Worm (Caenorhabditis elegans): Measurements from ENCODE around the gene C07D10.6.

C07D10.6 gene

DNA sequence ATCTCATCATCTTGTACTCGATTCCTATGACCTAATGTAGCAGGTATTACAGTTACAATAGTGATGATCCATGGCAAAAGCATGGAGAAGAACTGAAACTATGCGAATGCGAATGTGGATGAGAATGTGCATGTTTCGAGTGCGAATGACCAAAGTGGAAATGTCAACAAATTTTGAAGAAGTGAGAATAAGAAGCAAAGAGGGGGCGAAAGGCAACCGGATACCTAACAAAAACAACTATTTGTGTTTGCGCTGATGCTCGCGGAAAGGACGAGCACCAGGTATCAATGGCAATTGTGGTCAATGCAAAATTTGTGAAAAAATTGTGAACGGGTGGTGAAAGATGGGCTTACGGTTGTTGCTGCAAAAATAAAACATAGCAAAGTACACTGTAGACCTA lies 23.5 kb downstream of the C07D10.6 start, which contains the start of gene nas-7:
TSS of gene nas-7 (minus strand) at position 101 of the 400 bp plus-strand sequence.
- TF ChIP-seq aly-1 (tag; optimal IDR thresholded peaks at IDR 0.05): no peak
- no peak for TF ChIP-seq ceh-36 (tag; optimal IDR thresholded peaks at IDR 0.05)
- TF ChIP-seq flt-1 (GFP tag; IDR thresholded peaks at IDR 0.05): no peak
- no peak for TF ChIP-seq sea-1 (GFP tag; conservative IDR thresholded peaks at IDR 0.05)
- no peak for TF ChIP-seq scrt-1 (GFP tag; IDR thresholded peaks at IDR 0.05)
- no peak for TF ChIP-seq ama-1 (optimal IDR thresholded peaks at IDR 0.05)
- no peak for TF ChIP-seq pes-1 (GFP tag; IDR thresholded peaks at IDR 0.05)
- no peak for TF ChIP-seq tbx-11 (GFP tag; IDR thresholded peaks at IDR 0.05)
- no peak for TF ChIP-seq ets-7 (tag; optimal IDR thresholded peaks at IDR 0.05)
- TF ChIP-seq tbx-37 (GFP tag; conservative IDR thresholded peaks at IDR 0.05): no peak
- TF ChIP-seq B0310.2 (tag; optimal IDR thresholded peaks at IDR 0.05): no peak

DNA sequence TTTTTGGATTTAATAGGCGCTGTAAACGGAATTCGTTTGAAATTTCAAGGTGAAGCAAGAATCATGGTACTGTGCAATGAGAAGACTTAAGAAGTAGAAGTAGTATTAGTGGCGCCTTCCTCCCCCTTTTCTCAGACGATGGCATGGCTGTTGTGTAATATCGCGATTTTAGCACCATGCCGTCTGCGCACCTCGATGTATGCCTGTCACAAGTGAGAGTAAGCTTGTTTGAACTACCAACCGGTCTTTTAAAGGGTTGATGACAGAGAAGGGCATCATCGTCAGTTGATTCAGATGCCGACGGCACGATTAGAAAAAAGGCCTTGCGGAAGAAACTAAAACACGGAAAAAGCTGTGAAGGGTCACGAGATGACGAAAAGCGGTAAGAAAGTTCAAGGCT lies 24.9 kb downstream of the C07D10.6 start:
- TF ChIP-seq ceh-13 (GFP tag; optimal IDR thresholded peaks at IDR 0.05) (no peak), ama-1 (optimal IDR thresholded peaks at IDR 0.05) (no peak), tbx-37 (GFP tag; conservative IDR thresholded peaks at IDR 0.05) (no peak), flt-1 (GFP tag; IDR thresholded peaks at IDR 0.05) (no peak), B0310.2 (tag; optimal IDR thresholded peaks at IDR 0.05) (no peak), ceh-36 (tag; optimal IDR thresholded peaks at IDR 0.05) (no peak), hmbx-1 (tag; optimal IDR thresholded peaks at IDR 0.05) (no peak), scrt-1 (GFP tag; IDR thresholded peaks at IDR 0.05) (no peak), hmg-4 (GFP tag; optimal IDR thresholded peaks at IDR 0.05) (no peak), ets-7 (tag; optimal IDR thresholded peaks at IDR 0.05) (no peak), pes-1 (GFP tag; IDR thresholded peaks at IDR 0.05) (no peak), sea-1 (GFP tag; conservative IDR thresholded peaks at IDR 0.05) (no peak), aly-1 (tag; optimal IDR thresholded peaks at IDR 0.05) (no peak), hnd-1 (tag; optimal IDR thresholded peaks at IDR 0.05) (no peak), tra-4 (tag; optimal IDR thresholded peaks at IDR 0.05) (no peak), F13C5.2 (tag; optimal IDR thresholded peaks at IDR 0.05) (no peak)

DNA sequence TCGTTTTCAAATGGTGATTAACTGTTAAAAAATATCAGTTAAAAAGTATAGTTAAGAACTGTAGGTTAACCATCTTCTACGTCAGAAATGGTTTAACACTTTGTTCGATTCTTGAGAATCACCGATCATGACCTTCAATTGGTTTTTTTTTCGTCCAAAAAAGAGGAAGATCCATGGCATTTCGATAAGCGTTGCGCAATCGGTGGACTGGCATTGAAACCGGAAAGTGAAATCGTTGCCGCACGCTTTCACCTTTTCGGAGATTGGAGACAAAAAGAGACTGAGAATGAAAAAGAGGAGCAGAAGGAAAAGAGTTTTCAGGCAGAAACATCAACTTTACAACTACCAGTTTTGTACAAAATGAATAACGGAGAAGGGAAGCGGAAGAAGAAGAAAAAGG lies 26.1 kb downstream of the C07D10.6 start:
- TF ChIP-seq hmbx-1 (tag; optimal IDR thresholded peaks at IDR 0.05): no peak
- TF ChIP-seq F13C5.2 (tag; optimal IDR thresholded peaks at IDR 0.05): no peak
- no peak for TF ChIP-seq ama-1 (optimal IDR thresholded peaks at IDR 0.05)

DNA sequence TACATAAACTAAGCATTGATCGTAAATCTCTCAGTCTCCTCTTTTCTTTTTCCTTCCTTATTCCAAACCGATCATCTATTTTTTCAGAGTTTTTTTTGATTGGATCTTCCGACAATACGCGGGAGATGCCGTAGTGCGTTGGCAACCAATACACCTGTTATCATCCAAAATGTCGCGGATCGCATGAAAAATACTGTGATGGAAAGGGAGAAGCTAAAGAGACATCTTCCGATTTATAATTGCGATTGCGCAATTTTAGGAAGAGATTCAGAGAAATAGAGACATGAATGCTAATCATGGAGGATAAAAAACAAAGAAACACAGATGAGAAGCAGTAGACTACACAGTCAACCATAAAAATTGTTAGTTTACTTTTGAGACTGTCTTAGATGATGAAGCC lies 27.3 kb downstream of the C07D10.6 start:
- TF ChIP-seq scrt-1 (GFP tag; IDR thresholded peaks at IDR 0.05) (no peak), ceh-13 (GFP tag; optimal IDR thresholded peaks at IDR 0.05) (no peak), aly-1 (tag; optimal IDR thresholded peaks at IDR 0.05) (no peak), tbx-37 (GFP tag; conservative IDR thresholded peaks at IDR 0.05) (no peak), F13C5.2 (tag; optimal IDR thresholded peaks at IDR 0.05) (no peak), ceh-36 (tag; optimal IDR thresholded peaks at IDR 0.05) (no peak), flt-1 (GFP tag; IDR thresholded peaks at IDR 0.05) (no peak), tra-4 (tag; optimal IDR thresholded peaks at IDR 0.05) (no peak)

DNA sequence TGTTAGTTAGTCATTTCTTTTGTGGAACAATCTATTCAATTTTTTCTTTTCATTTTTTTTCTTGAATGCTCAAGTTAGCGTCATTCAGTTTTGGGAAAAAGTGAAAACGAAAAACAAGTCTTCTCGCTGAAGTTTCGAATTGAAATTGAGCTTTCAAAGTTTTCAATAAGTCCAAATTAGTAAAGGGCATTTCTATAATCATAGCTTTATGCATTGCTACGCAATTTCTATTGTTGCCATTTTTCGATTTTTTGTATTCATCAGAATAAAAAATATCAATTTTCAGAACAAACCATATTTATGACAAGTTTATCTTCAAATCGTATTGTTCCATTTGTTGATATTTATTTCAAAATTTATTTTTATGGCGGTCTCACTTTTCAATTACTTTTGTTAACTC lies 29.1 kb downstream of the C07D10.6 start, which contains the start of gene srd-55:
TSS of gene srd-55 (plus strand) at position 301 of the 400 bp plus-strand sequence.
- TF ChIP-seq flt-1 (GFP tag; IDR thresholded peaks at IDR 0.05) (no peak), aly-1 (tag; optimal IDR thresholded peaks at IDR 0.05) (no peak), B0310.2 (tag; optimal IDR thresholded peaks at IDR 0.05) (no peak), sea-1 (GFP tag; conservative IDR thresholded peaks at IDR 0.05) (no peak), hmg-4 (GFP tag; optimal IDR thresholded peaks at IDR 0.05) (no peak), F13C5.2 (tag; optimal IDR thresholded peaks at IDR 0.05) (no peak), tbx-11 (GFP tag; IDR thresholded peaks at IDR 0.05) (no peak), ama-1 (optimal IDR thresholded peaks at IDR 0.05) (no peak), tbx-37 (GFP tag; conservative IDR thresholded peaks at IDR 0.05) (no peak), ets-7 (tag; optimal IDR thresholded peaks at IDR 0.05) (no peak), hmbx-1 (tag; optimal IDR thresholded peaks at IDR 0.05) (no peak), scrt-1 (GFP tag; IDR thresholded peaks at IDR 0.05) (no peak), tra-4 (tag; optimal IDR thresholded peaks at IDR 0.05) (no peak)

DNA sequence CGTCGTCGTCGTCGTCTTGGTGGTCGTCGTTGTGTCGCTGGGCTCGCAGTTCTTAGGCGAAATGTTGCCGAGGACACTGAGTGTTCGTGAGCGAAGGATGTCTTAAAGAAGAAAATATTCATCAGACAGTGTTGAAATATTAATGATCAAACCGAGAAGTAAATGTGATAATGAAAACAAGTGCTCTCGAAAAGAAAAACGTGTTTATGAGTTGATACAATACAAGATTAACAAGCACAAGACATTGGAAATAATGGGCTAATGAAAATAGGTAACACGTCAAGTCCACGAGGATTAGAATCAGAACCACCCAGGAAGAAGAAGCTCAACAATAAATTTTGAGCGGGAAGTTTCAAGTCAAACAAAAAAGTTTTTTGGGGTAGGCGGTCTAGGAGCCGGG lies 32.8 kb downstream of the C07D10.6 start, which contains the start of gene K02A2.5:
TSS of gene K02A2.5 (minus strand) at position 101 of the 400 bp plus-strand sequence.
- TF ChIP-seq flt-1 (GFP tag; IDR thresholded peaks at IDR 0.05) (no peak), ceh-13 (GFP tag; optimal IDR thresholded peaks at IDR 0.05) (no peak)

DNA sequence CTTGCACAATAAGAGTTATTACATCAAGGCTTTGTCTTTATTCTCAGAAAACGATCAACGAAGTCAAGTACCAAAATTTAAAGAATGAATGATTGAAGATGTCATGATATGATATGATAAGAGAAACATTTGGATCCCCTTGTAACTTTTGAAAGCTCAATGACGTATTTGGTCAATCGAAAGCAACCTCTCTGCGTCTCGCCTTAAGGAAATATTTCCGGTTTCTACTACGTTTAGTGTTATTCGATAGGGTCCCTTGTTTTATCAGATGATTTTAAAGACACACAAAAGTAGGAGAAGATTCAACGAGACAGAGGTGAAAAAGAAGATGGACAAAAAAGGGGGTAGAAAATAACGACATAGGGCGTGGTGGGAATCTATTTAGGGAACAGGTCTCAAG lies 34.2 kb downstream of the C07D10.6 start:
- TF ChIP-seq aly-1 (tag; optimal IDR thresholded peaks at IDR 0.05): no peak
- TF ChIP-seq scrt-1 (GFP tag; IDR thresholded peaks at IDR 0.05): no peak
- no peak for TF ChIP-seq F13C5.2 (tag; optimal IDR thresholded peaks at IDR 0.05)
- no peak for TF ChIP-seq tbx-11 (GFP tag; IDR thresholded peaks at IDR 0.05)
- no peak for TF ChIP-seq ceh-36 (tag; optimal IDR thresholded peaks at IDR 0.05)
- TF ChIP-seq pes-1 (GFP tag; IDR thresholded peaks at IDR 0.05): no peak
- no peak for TF ChIP-seq B0310.2 (tag; optimal IDR thresholded peaks at IDR 0.05)
- no peak for TF ChIP-seq ets-7 (tag; optimal IDR thresholded peaks at IDR 0.05)
- no peak for TF ChIP-seq ceh-13 (GFP tag; optimal IDR thresholded peaks at IDR 0.05)
- no peak for TF ChIP-seq flt-1 (GFP tag; IDR thresholded peaks at IDR 0.05)
- TF ChIP-seq hnd-1 (tag; optimal IDR thresholded peaks at IDR 0.05): no peak
- no peak for TF ChIP-seq hmbx-1 (tag; optimal IDR thresholded peaks at IDR 0.05)
- no peak for TF ChIP-seq ama-1 (optimal IDR thresholded peaks at IDR 0.05)
- TF ChIP-seq tbx-37 (GFP tag; conservative IDR thresholded peaks at IDR 0.05): no peak
- no peak for TF ChIP-seq hmg-4 (GFP tag; optimal IDR thresholded peaks at IDR 0.05)
- no peak for TF ChIP-seq sea-1 (GFP tag; conservative IDR thresholded peaks at IDR 0.05)

DNA sequence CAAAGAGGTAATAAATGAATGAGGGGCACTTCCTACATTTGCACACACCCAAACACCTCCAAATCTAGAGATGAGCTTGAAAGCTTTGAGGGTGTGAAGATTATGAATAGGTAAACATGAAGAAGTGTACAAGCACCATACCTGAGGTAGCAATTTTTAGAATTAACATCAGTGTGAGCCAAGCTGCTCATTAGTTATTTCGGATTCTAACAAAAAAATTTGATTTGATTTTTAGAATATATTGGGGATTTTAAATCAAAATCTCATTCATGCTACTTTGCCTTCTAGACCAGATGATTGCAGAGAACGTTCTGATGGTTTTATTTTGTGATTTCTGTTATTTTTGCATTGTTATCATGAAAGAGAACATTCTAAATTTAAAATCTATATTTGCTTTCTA lies 34.6 kb downstream of the C07D10.6 start:
- TF ChIP-seq pes-1 (GFP tag; IDR thresholded peaks at IDR 0.05): no peak
- TF ChIP-seq scrt-1 (GFP tag; IDR thresholded peaks at IDR 0.05): no peak
- no peak for TF ChIP-seq hmbx-1 (tag; optimal IDR thresholded peaks at IDR 0.05)
- no peak for TF ChIP-seq B0310.2 (tag; optimal IDR thresholded peaks at IDR 0.05)
- no peak for TF ChIP-seq tbx-11 (GFP tag; IDR thresholded peaks at IDR 0.05)
- no peak for TF ChIP-seq sea-1 (GFP tag; conservative IDR thresholded peaks at IDR 0.05)

Data from whole organism, early embryonic.